Worm (Caenorhabditis elegans) whole organism, early embryonic: Measurements from ENCODE around the gene Y64G10A.1.

Experiments
- aly-1 ChIP-seq: sonication (generic microtip); optimal IDR thresholded peaks from 2 replicates; lab custom pipeline; 2016; ENCODE audit warnings: missing genetic modification characterization, missing compliant biosample characterization
- ama-1 ChIP-seq: fragments of 150-350 bp; optimal IDR thresholded peaks from 2 replicates; lab custom pipeline; 2014
- ceh-36 ChIP-seq: sonication (generic microtip); optimal IDR thresholded peaks from 2 replicates; lab custom pipeline; 2016; ENCODE audit warnings: missing genetic modification characterization, inconsistent platforms, missing compliant biosample characterization
- hmg-4 ChIP-seq: fragments of 200-800 bp; sonication (Bioruptor generic); optimal IDR thresholded peaks from 2 replicates; lab custom pipeline; 2018; ENCODE audit warnings: mild to moderate bottlenecking, missing genetic modification characterization, missing compliant biosample characterization
- sea-1 ChIP-seq: fragments of 200-800 bp; sonication (Bioruptor generic); conservative IDR thresholded peaks from 2 replicates; pipeline ENCODE4 v1.3.6; 2022; ENCODE audit warnings: missing genetic modification characterization, missing compliant biosample characterization

DNA sequence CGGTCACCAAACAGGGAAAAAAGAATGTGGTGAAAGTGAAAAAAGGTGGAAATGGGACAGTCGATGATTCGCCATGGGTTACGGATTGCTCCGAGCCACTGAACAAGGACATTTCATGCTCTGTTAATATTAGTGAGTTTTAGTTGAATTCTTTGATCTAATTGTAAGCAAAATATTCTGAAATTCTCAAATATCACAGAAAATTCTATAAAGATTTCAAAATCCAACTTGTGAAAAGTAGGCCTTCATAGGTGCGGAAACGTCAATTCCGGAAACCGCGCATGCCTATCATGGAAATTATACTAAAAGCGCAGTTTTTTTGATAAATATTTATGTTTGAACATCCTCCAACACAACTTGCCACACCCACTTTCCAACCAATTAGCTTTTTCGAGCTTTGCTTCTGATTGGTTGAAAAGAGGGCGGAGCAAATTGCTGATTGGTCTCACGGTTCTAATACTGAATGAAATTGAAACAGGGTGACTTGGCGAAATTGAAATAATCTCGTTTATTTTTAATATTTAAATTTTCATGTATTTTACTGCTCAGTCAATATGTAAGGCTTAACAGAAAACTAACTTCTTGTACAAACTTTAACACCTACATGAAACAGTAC, 38.0 kb upstream of the Y64G10A.1 start:
- TF ChIP-seq ama-1 (lab: Kevin White, UChicago): no peak
- no peak for TF ChIP-seq sea-1 (GFP tag; lab: Robert Waterston, UW)
- TF ChIP-seq hmg-4: no peak
- no peak for TF ChIP-seq ceh-36
- no peak for TF ChIP-seq aly-1
